Worm (Caenorhabditis elegans): ENCODE measurements around the gene acbp-5.

ce11 chrIII:13657975-13658374 is 16.5 kb upstream of the acbp-5 start:
- TF ChIP-seq unc-39 (tag; optimal IDR thresholded peaks at IDR 0.05) (no peak), snpc-4 (tag; optimal IDR thresholded peaks at IDR 0.05) (no peak)

Data from whole organism, mixed stage, embryonic.